Worm (Caenorhabditis elegans): ENCODE measurements around the gene acn-1.
A peak's percentile ranks its signal among the peaks of the same experiment; 100 is the strongest.

acn-1 gene

ce11 chrX:5085465-5085864, 11.4 kb downstream of the acn-1 start:
- TF ChIP-seq Y116A8C.19 (tag; optimal IDR thresholded peaks at IDR 0.05; ENCODE audit: borderline replicate concordance) (no peak), mdl-1 (tag; optimal IDR thresholded peaks at IDR 0.05) (peak in 1 of 2 experiments; percentile 68), lin-13 (GFP tag; optimal IDR thresholded peaks at IDR 0.05) (peak; percentile 41), irx-1 (tag; optimal IDR thresholded peaks at IDR 0.05) (peak; percentile 70), fos-1 (tag; optimal IDR thresholded peaks at IDR 0.05) (peak; percentile 61), nhr-47 (tag; optimal IDR thresholded peaks at IDR 0.05) (peak; percentile 89), sup-37 (GFP tag; optimal IDR thresholded peaks at IDR 0.05) (peak; percentile 46), ets-5 (GFP tag; IDR thresholded peaks at IDR 0.05) (peak; percentile 79; the same call in 1 of the 2 replicates), nhr-12 (tag; optimal IDR thresholded peaks at IDR 0.05) (no peak), alr-1 (tag; optimal IDR thresholded peaks at IDR 0.05; ENCODE audit: borderline replicate concordance) (no peak), egl-27 (tag; optimal IDR thresholded peaks at IDR 0.05) (peak in 1 of 2 experiments; percentile 49), mef-2 (tag; optimal IDR thresholded peaks at IDR 0.05) (peak; percentile 54), grh-1 (GFP tag; IDR thresholded peaks at IDR 0.05) (peak; percentile 11; the same call in 1 of the 2 replicates), sptf-1 (tag; optimal IDR thresholded peaks at IDR 0.05) (no peak), dsc-1 (tag; optimal IDR thresholded peaks at IDR 0.05) (peak; percentile 90), efl-1 (optimal IDR thresholded peaks at IDR 0.05) (peak; percentile 25 to 42), efl-1 (GFP tag; optimal IDR thresholded peaks at IDR 0.05 in 1 of 2) (no peak), F16B12.6 (tag; optimal IDR thresholded peaks at IDR 0.05) (no peak), ceh-8 (GFP tag; optimal IDR thresholded peaks at IDR 0.05) (peak; percentile 77), lin-35 (GFP tag; optimal IDR thresholded peaks at IDR 0.05) (peak; percentile 50 to 75), isw-1 (GFP tag; IDR thresholded peaks at IDR 0.05) (peak; percentile 52), hlh-17 (GFP tag; optimal IDR thresholded peaks at IDR 0.05; ENCODE audit: borderline replicate concordance) (no peak), nhr-77 (tag; optimal IDR thresholded peaks at IDR 0.05) (peak; percentile 73), fkh-8 (tag; optimal IDR thresholded peaks at IDR 0.05) (peak; percentile 89), snpc-4 (tag; optimal IDR thresholded peaks at IDR 0.05) (peak; percentile 22), unc-98 (GFP tag; IDR thresholded peaks at IDR 0.05) (0 out of 2 replicates have a peak, but pooled peaks have one; percentile 6), nhr-11 (tag; optimal IDR thresholded peaks at IDR 0.05) (peak; percentile 11), lin-39 (tag; optimal IDR thresholded peaks at IDR 0.05) (no peak), nhr-76 (tag; optimal IDR thresholded peaks at IDR 0.05) (peak; percentile 39), unc-130 (tag; optimal IDR thresholded peaks at IDR 0.05) (peak; percentile 48), tlp-1 (tag; optimal IDR thresholded peaks at IDR 0.05) (peak; percentile 80), ztf-11 (tag; optimal IDR thresholded peaks at IDR 0.05) (peak in 1 of 2 experiments; percentile 64), lin-14 (GFP tag; optimal IDR thresholded peaks at IDR 0.05) (peak; percentile 87), nhr-84 (tag; optimal IDR thresholded peaks at IDR 0.05) (no peak), nhr-19 (GFP tag; conservative IDR thresholded peaks at IDR 0.05) (peak; percentile 77), ceh-90 (tag; optimal IDR thresholded peaks at IDR 0.05) (no peak), nhr-28 (tag; optimal IDR thresholded peaks at IDR 0.05) (no peak), swsn-7 (tag; optimal IDR thresholded peaks at IDR 0.05) (peak; percentile 82), tbx-2 (tag; optimal IDR thresholded peaks at IDR 0.05) (peak; percentile 78), pag-3 (tag; optimal IDR thresholded peaks at IDR 0.05; ENCODE audit: borderline replicate concordance, insufficient read depth) (peak; percentile 56), unc-86 (tag; optimal IDR thresholded peaks at IDR 0.05) (peak; percentile 57), C04F5.9 (tag; optimal IDR thresholded peaks at IDR 0.05) (peak; percentile 25), zip-4 (GFP tag; optimal IDR thresholded peaks at IDR 0.05) (no peak), fkh-10 (GFP tag; optimal IDR thresholded peaks at IDR 0.05) (peak; percentile 81), nhr-20 (tag; optimal IDR thresholded peaks at IDR 0.05) (peak; percentile 84), jun-1 (tag; optimal IDR thresholded peaks at IDR 0.05) (peak; percentile 84), fkh-4 (tag; optimal IDR thresholded peaks at IDR 0.05; ENCODE audit: borderline replicate concordance) (no peak), mab-9 (GFP tag; IDR thresholded peaks at IDR 0.05) (no peak), hlh-4 (tag; optimal IDR thresholded peaks at IDR 0.05) (no peak), nhr-71 (tag; optimal IDR thresholded peaks at IDR 0.05) (peak; percentile 84), mep-1 (tag; optimal IDR thresholded peaks at IDR 0.05) (peak; percentile 80), sox-4 (tag; optimal IDR thresholded peaks at IDR 0.05) (peak; percentile 32), hpl-2 (GFP tag; optimal IDR thresholded peaks at IDR 0.05) (no peak)

Measured in whole organism, L1 larva.